Worm (Caenorhabditis elegans): ENCODE measurements around the gene Y53G8AR.6.

DNA sequence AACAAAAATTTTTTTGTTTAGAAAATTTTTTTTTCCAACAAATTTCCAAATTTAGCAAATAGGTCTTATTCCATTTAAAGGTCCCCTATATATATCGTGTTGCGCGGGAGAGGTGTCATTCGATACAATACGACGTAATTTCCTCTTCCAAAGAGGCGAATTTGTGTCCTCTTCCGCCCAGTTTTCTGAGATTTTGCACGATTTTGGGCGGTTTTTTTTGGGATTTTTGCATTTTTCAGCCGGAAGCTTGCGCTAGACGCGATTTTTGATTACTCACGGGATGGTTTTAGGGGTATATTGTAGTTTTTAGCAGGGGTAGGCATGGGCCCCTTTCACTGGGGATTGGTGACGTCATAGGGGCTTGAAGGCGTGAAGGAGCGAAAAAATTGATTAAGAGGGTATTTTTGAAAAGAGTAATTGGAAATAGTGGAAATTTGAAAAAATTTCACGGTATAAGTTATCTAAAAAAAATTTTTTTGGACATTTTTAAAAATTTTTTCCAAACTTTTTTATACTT lies 43.9 kb upstream of the Y53G8AR.6 start, which contains the start of gene Y53G8AL.4:
- TF ChIP-seq B0310.2 (tag; optimal IDR thresholded peaks at IDR 0.05) (no peak), scrt-1 (GFP tag; IDR thresholded peaks at IDR 0.05) (no peak), hnd-1 (tag; optimal IDR thresholded peaks at IDR 0.05) (no peak), ets-7 (tag; optimal IDR thresholded peaks at IDR 0.05) (no peak), ama-1 (optimal IDR thresholded peaks at IDR 0.05) (no peak), aly-1 (tag; optimal IDR thresholded peaks at IDR 0.05) (no peak), hmbx-1 (tag; optimal IDR thresholded peaks at IDR 0.05) (no peak), tbx-11 (GFP tag; IDR thresholded peaks at IDR 0.05) (no peak), ceh-36 (tag; optimal IDR thresholded peaks at IDR 0.05) (no peak), F13C5.2 (tag; optimal IDR thresholded peaks at IDR 0.05) (no peak), tbx-37 (GFP tag; conservative IDR thresholded peaks at IDR 0.05) (no peak), flt-1 (GFP tag; IDR thresholded peaks at IDR 0.05) (no peak)
